Worm (Caenorhabditis elegans) whole organism, L4 larva: ENCODE measurements around the gene E02H9.9.

Experiments
- ces-1 ChIP-seq: fragments of 150-350 bp; sonication (generic microtip); optimal IDR thresholded peaks from 4 replicates; lab custom pipeline; 2014; ENCODE audit warnings: missing biosample characterization, missing genetic modification reagents, missing genetic modification characterization
- daf-16 ChIP-seq, 3 experiments: sonication (generic microtip); optimal IDR thresholded peaks; 2 replicates each; lab custom pipeline; 2016 to 2017; ENCODE audit warnings: missing genetic modification characterization in 3 of 3, missing genetic modification reagents in 3 of 3, mild to moderate bottlenecking in 2 of 3, missing compliant biosample characterization in 2 of 3, missing biosample characterization in 1 of 3, moderate library complexity in 1 of 3
- lsy-2 ChIP-seq, 2 experiments: fragments of 150-350 bp in 1 of 2; sonication (generic microtip) in 1 of 2; optimal IDR thresholded peaks; 2 replicates each; lab custom pipeline; 2014 to 2017; ENCODE audit warnings: missing biosample characterization in 2 of 2, missing genetic modification characterization in 2 of 2
- nhr-11 ChIP-seq: fragments of 150-350 bp; optimal IDR thresholded peaks from 2 replicates; lab custom pipeline; 2014; ENCODE audit warnings: missing biosample characterization, missing genetic modification characterization
- pha-4 ChIP-seq, 2 experiments: fragments of 150-350 bp in 1 of 2; fragments of 200-800 bp in 1 of 2; sonication (Bioruptor generic) in 1 of 2; IDR thresholded peaks in 1 of 2; optimal IDR thresholded peaks in 1 of 2; 2 replicates each; pipeline versions ENCODE4 v1.3.6 to Lab custom; 2014 to 2022; ENCODE audit warnings: missing genetic modification characterization in 2 of 2, missing genetic modification reagents in 2 of 2, missing biosample characterization in 1 of 2, missing compliant biosample characterization in 1 of 2
- zag-1 ChIP-seq: fragments of 150-350 bp; optimal IDR thresholded peaks from 2 replicates; lab custom pipeline; 2014; ENCODE audit warnings: missing biosample characterization, missing genetic modification characterization

DNA sequence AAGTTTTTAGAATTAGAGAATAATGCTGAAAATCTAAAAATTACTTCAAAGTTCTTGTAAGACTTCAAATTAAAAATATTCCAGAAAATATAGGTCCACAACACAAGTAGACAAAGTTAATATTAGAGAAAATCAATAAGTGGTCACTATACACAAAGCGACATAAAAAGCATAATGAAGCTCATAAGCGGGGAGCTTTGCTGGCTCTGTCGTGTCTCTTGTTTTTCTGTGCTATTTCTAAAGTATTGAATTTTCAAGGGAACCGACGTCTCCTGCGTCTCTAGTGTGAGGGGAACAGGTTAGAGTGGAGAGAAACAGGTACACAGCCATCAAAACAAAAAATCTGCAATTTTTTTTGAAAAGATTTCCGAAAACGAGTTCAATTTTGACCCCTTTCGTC lies 29.6 kb downstream of the E02H9.9 start, which contains the start of gene E02H9.13:
- no peak for TF ChIP-seq nhr-11 (tag; lab: Kevin White, UChicago)
- TF ChIP-seq zag-1 (tag; lab: Kevin White, UChicago) = no peak
- no peak for TF ChIP-seq pha-4 (GFP tag; IDR thresholded peaks at IDR 0.05; lab: Robert Waterston, UW)
- TF ChIP-seq pha-4 (tag; optimal IDR thresholded peaks at IDR 0.05; lab: Kevin White, UChicago) = no peak
- no peak for TF ChIP-seq lsy-2 (tag; optimal IDR thresholded peaks at IDR 0.05; lab: Kevin White, UChicago)
- TF ChIP-seq daf-16 (GFP tag; optimal IDR thresholded peaks at IDR 0.05; lab: Kevin White, UChicago) = no peak
- no peak for TF ChIP-seq daf-16 (tag; optimal IDR thresholded peaks at IDR 0.05; lab: Kevin White, UChicago)
- TF ChIP-seq ces-1 = no peak
